Worm (Caenorhabditis elegans): ENCODE data around the gene ubc-7.

ubc-7 gene

ce11 chrIII:9616426-9616825, 14.5 kb downstream of the ubc-7 start, which contains the start of gene hcp-3:
Gene hcp-3 (minus strand): TSS chrIII:9616470.
- TF ChIP-seq tra-4 (tag; optimal IDR thresholded peaks at IDR 0.05) (no peak), tbx-11 (GFP tag; IDR thresholded peaks at IDR 0.05) (no peak), ets-7 (tag; optimal IDR thresholded peaks at IDR 0.05) (no peak), hnd-1 (tag; optimal IDR thresholded peaks at IDR 0.05) (no peak), scrt-1 (GFP tag; IDR thresholded peaks at IDR 0.05) (no peak)

ce11 chrIII:9615114-9615513, 15.9 kb downstream of the ubc-7 start:
- TF ChIP-seq hmg-4 (GFP tag; optimal IDR thresholded peaks at IDR 0.05) (no peak), hmbx-1 (tag; optimal IDR thresholded peaks at IDR 0.05) (no peak), tra-4 (tag; optimal IDR thresholded peaks at IDR 0.05) (no peak), flt-1 (GFP tag; IDR thresholded peaks at IDR 0.05) (no peak)

DNA sequence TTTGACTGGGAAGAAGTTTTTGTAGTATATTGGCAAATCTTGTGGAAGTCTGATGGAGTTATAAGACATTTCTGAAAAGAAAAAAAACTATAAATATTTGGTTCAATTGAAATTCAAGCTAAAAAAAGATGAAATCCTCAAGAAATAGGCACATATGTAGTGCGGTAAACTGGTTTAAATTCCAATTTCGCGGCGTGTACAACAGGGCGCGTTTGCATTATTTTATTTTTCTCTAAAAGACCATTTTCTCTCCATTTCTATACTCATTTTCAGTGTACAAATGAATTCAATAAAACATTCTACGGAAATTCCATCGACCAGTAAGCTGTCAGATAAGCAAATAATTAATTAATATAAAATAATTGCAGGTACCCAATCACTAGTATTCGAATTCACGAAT, 16.8 kb downstream of the ubc-7 start, which contains the start of the genes pri-1 and F58A4.6:
TSS of gene pri-1 (minus strand) at position 71 of the 400 bp plus-strand sequence.
TSS of gene F58A4.6 (plus strand) at position 272 of the 400 bp plus-strand sequence.
- TF ChIP-seq ceh-13 (GFP tag; optimal IDR thresholded peaks at IDR 0.05) (no peak), hmbx-1 (tag; optimal IDR thresholded peaks at IDR 0.05) (no peak), F13C5.2 (tag; optimal IDR thresholded peaks at IDR 0.05) (peak; percentile 2), hmg-4 (GFP tag; optimal IDR thresholded peaks at IDR 0.05) (no peak), ama-1 (optimal IDR thresholded peaks at IDR 0.05) (no peak), tbx-11 (GFP tag; IDR thresholded peaks at IDR 0.05) (no peak)

- no peak for TF ChIP-seq B0310.2 (tag; optimal IDR thresholded peaks at IDR 0.05)
- TF ChIP-seq tra-4 (tag; optimal IDR thresholded peaks at IDR 0.05), result no peak
- TF ChIP-seq sea-1 (GFP tag; conservative IDR thresholded peaks at IDR 0.05), result no peak
- TF ChIP-seq ceh-36 (tag; optimal IDR thresholded peaks at IDR 0.05), result no peak
- no peak for TF ChIP-seq pes-1 (GFP tag; IDR thresholded peaks at IDR 0.05)
- TF ChIP-seq hmg-4 (GFP tag; optimal IDR thresholded peaks at IDR 0.05), result no peak
- no peak for TF ChIP-seq scrt-1 (GFP tag; IDR thresholded peaks at IDR 0.05)
- no peak for TF ChIP-seq ets-7 (tag; optimal IDR thresholded peaks at IDR 0.05)
- TF ChIP-seq flt-1 (GFP tag; IDR thresholded peaks at IDR 0.05), result no peak
- TF ChIP-seq ceh-13 (GFP tag; optimal IDR thresholded peaks at IDR 0.05), result no peak
- no peak for TF ChIP-seq tbx-11 (GFP tag; IDR thresholded peaks at IDR 0.05)
- no peak for TF ChIP-seq hnd-1 (tag; optimal IDR thresholded peaks at IDR 0.05)
- no peak for TF ChIP-seq hmbx-1 (tag; optimal IDR thresholded peaks at IDR 0.05)
- no peak for TF ChIP-seq F13C5.2 (tag; optimal IDR thresholded peaks at IDR 0.05)
Measured at ce11 chrIII:9612097-9612496, 18.9 kb downstream of the ubc-7 start, which contains the start of gene bbs-4. Gene bbs-4 (minus strand): TSS chrIII:9612197.

DNA sequence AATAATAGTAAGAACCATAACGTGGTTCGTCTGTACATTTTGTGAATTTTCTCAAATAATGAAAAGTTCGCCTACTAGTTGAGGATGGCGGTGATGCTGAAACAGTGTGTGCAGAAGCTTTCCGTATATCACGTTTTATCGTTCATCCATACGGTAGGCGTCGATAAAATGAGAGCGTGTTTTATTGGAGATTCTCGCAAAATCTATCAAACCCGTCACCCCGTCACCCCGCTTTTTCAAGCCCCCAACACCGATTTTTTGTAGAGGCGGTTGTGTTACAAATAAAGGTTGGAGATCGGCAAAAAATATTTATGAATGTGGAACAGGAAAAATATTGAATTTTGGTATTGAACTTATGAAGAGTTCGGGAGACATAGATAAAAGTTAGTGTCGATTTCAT, 22.3 kb downstream of the ubc-7 start, which contains the start of gene clec-161:
TSS of gene clec-161 (minus strand) at position 101 of the 400 bp plus-strand sequence.
- TF ChIP-seq flt-1 (GFP tag; IDR thresholded peaks at IDR 0.05) (no peak), scrt-1 (GFP tag; IDR thresholded peaks at IDR 0.05) (no peak), ceh-13 (GFP tag; optimal IDR thresholded peaks at IDR 0.05) (no peak), hnd-1 (tag; optimal IDR thresholded peaks at IDR 0.05) (no peak), ama-1 (optimal IDR thresholded peaks at IDR 0.05) (no peak), F13C5.2 (tag; optimal IDR thresholded peaks at IDR 0.05) (no peak), pes-1 (GFP tag; IDR thresholded peaks at IDR 0.05) (no peak), ets-7 (tag; optimal IDR thresholded peaks at IDR 0.05) (no peak), hmbx-1 (tag; optimal IDR thresholded peaks at IDR 0.05) (no peak), aly-1 (tag; optimal IDR thresholded peaks at IDR 0.05) (no peak), ceh-36 (tag; optimal IDR thresholded peaks at IDR 0.05) (no peak), tbx-11 (GFP tag; IDR thresholded peaks at IDR 0.05) (no peak), tra-4 (tag; optimal IDR thresholded peaks at IDR 0.05) (no peak), hmg-4 (GFP tag; optimal IDR thresholded peaks at IDR 0.05) (no peak), tbx-37 (GFP tag; conservative IDR thresholded peaks at IDR 0.05) (no peak), sea-1 (GFP tag; conservative IDR thresholded peaks at IDR 0.05) (no peak), B0310.2 (tag; optimal IDR thresholded peaks at IDR 0.05) (no peak)

ce11 chrIII:9600645-9601044, 30.3 kb downstream of the ubc-7 start, which contains the start of gene F58A4.2:
Gene F58A4.2 (minus strand): TSS chrIII:9600745.
- TF ChIP-seq flt-1 (GFP tag; IDR thresholded peaks at IDR 0.05) (no peak), ceh-13 (GFP tag; optimal IDR thresholded peaks at IDR 0.05) (no peak), pes-1 (GFP tag; IDR thresholded peaks at IDR 0.05) (no peak), scrt-1 (GFP tag; IDR thresholded peaks at IDR 0.05) (no peak), ets-7 (tag; optimal IDR thresholded peaks at IDR 0.05) (no peak), tbx-37 (GFP tag; conservative IDR thresholded peaks at IDR 0.05) (no peak)

- TF ChIP-seq aly-1 (tag; optimal IDR thresholded peaks at IDR 0.05), result no peak
- no peak for TF ChIP-seq tra-4 (tag; optimal IDR thresholded peaks at IDR 0.05)
- no peak for TF ChIP-seq ets-7 (tag; optimal IDR thresholded peaks at IDR 0.05)
- TF ChIP-seq hnd-1 (tag; optimal IDR thresholded peaks at IDR 0.05), result no peak
- TF ChIP-seq flt-1 (GFP tag; IDR thresholded peaks at IDR 0.05), result no peak
- TF ChIP-seq tbx-37 (GFP tag; conservative IDR thresholded peaks at IDR 0.05), result no peak
- no peak for TF ChIP-seq F13C5.2 (tag; optimal IDR thresholded peaks at IDR 0.05)
- TF ChIP-seq ama-1 (optimal IDR thresholded peaks at IDR 0.05), result no peak
Measured at ce11 chrIII:9598168-9598567, 32.8 kb downstream of the ubc-7 start, which contains the start of gene F58A4.1. Gene F58A4.1 (plus strand): TSS chrIII:9598468.

DNA sequence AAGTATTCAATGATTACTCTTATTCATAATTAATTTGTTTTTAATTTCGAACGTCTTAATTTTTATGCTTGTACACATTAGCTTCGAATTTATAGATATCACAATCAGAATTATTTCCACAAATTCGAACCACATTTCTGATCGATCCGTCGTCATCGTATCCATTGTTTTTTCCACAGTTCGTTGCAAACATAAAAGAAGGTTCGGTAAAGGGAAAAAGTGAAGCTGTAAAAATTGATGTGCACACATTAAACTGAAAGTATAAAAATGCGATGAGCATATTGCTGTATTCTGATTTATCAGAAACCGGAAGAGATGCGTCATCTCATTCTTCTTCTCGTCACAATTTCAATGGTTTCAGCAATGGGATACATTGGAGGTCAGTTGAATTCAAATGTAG, 33.9 kb downstream of the ubc-7 start, which contains the start of gene C48B4.12:
TSS of gene C48B4.12 (plus strand) at position 301 of the 400 bp plus-strand sequence.
- TF ChIP-seq B0310.2 (tag; optimal IDR thresholded peaks at IDR 0.05) (no peak), tbx-37 (GFP tag; conservative IDR thresholded peaks at IDR 0.05) (no peak)

DNA sequence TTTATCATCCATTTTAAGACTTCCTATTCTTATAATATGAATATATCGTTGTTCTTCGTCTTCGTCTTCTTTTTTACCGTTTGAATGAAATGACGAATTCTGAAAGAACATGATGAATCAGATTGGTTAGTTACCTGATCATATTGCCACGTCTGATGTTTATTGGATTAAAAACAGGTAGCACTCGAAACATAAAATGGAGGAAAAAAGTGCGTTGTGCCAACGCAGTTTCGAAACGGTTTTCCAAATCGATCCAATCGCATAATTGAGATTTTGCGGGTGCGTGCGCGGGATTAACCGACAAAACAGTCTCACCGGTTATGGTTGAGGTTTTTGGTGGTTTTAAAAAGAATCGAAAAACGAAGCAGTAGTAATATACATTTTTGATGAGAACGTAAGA, 35.4 kb downstream of the ubc-7 start, which contains the start of gene rom-2:
TSS of gene rom-2 (minus strand) at position 101 of the 400 bp plus-strand sequence.
- TF ChIP-seq flt-1 (GFP tag; IDR thresholded peaks at IDR 0.05), result no peak
- no peak for TF ChIP-seq hmbx-1 (tag; optimal IDR thresholded peaks at IDR 0.05)
- no peak for TF ChIP-seq F13C5.2 (tag; optimal IDR thresholded peaks at IDR 0.05)
- no peak for TF ChIP-seq tbx-11 (GFP tag; IDR thresholded peaks at IDR 0.05)
- TF ChIP-seq ets-7 (tag; optimal IDR thresholded peaks at IDR 0.05), result no peak
- TF ChIP-seq aly-1 (tag; optimal IDR thresholded peaks at IDR 0.05), result no peak
- TF ChIP-seq sea-1 (GFP tag; conservative IDR thresholded peaks at IDR 0.05), result no peak
- TF ChIP-seq hnd-1 (tag; optimal IDR thresholded peaks at IDR 0.05), result no peak
- TF ChIP-seq scrt-1 (GFP tag; IDR thresholded peaks at IDR 0.05), result no peak
- TF ChIP-seq hmg-4 (GFP tag; optimal IDR thresholded peaks at IDR 0.05), result no peak
- TF ChIP-seq pes-1 (GFP tag; IDR thresholded peaks at IDR 0.05), result no peak
- TF ChIP-seq ceh-36 (tag; optimal IDR thresholded peaks at IDR 0.05), result no peak

Data from whole organism, early embryonic.